Fruit fly (Drosophila melanogaster) whole organism, embryonic: ENCODE measurements around the gene eIF2gamma.

Experiments
- Asciz ChIP-seq: fragments of 200-800 bp; sonication (Bioruptor generic); optimal IDR thresholded peaks from 2 replicates; lab custom pipeline; 2017; ENCODE audit warnings: missing biosample characterization, mild to moderate bottlenecking, missing genetic modification characterization, missing genetic modification reagents
- CG10267 ChIP-seq: fragments of 200-800 bp; sonication (Bioruptor generic); optimal IDR thresholded peaks from 2 replicates; lab custom pipeline; 2018; ENCODE audit warnings: missing biosample characterization, mild to moderate bottlenecking, missing genetic modification characterization, moderate library complexity
- CG10274 ChIP-seq: fragments of 200-800 bp; sonication (Bioruptor generic); optimal IDR thresholded peaks from 3 replicates; lab custom pipeline; 2017; ENCODE audit warnings: missing biosample characterization, mild to moderate bottlenecking, missing genetic modification characterization
- CG11398 ChIP-seq: fragments of 200-800 bp; sonication (Bioruptor generic); optimal IDR thresholded peaks from 2 replicates; lab custom pipeline; 2016; ENCODE audit warnings: missing biosample characterization, missing genetic modification characterization
- CG12071 ChIP-seq: fragments of 200-800 bp; sonication (Bioruptor generic); optimal IDR thresholded peaks from 3 replicates; lab custom pipeline; 2018; ENCODE audit warnings: missing biosample characterization, mild to moderate bottlenecking, missing genetic modification characterization
- CG12219 ChIP-seq: fragments of 200-800 bp; sonication (Bioruptor generic); optimal IDR thresholded peaks from 3 replicates; lab custom pipeline; 2018; ENCODE audit warnings: missing biosample characterization, mild to moderate bottlenecking, missing genetic modification characterization
- CG12299 ChIP-seq: fragments of 200-800 bp; sonication (Bioruptor generic); optimal IDR thresholded peaks from 2 replicates; lab custom pipeline; 2018; ENCODE audit warnings: missing biosample characterization, mild to moderate bottlenecking, missing genetic modification characterization
- CG12659 ChIP-seq: fragments of 200-800 bp; sonication (Bioruptor generic); optimal IDR thresholded peaks from 3 replicates; lab custom pipeline; 2017; ENCODE audit warnings: mild to moderate bottlenecking, missing biosample characterization, missing genetic modification reagents, missing genetic modification characterization
- CG12942 ChIP-seq: fragments of 200-800 bp; sonication (Bioruptor generic); optimal IDR thresholded peaks from 3 replicates; lab custom pipeline; 2016; ENCODE audit warnings: missing biosample characterization, missing genetic modification characterization
- CG15514 ChIP-seq: fragments of 200-800 bp; sonication (Bioruptor generic); optimal IDR thresholded peaks from 3 replicates; lab custom pipeline; 2017; ENCODE audit warnings: missing biosample characterization, missing genetic modification characterization, mild to moderate bottlenecking, moderate library complexity, missing genetic modification reagents
- CG1832 ChIP-seq: fragments of 200-800 bp; sonication (Bioruptor generic); optimal IDR thresholded peaks from 2 replicates; lab custom pipeline; 2017; ENCODE audit warnings: missing biosample characterization, mild to moderate bottlenecking, missing genetic modification characterization, inconsistent platforms
- CG2712 ChIP-seq: fragments of 200-800 bp; optimal IDR thresholded peaks from 3 replicates; lab custom pipeline; 2019; ENCODE audit warnings: missing biosample characterization, mild to moderate bottlenecking, missing genetic modification characterization, moderate library complexity
- CG34224 ChIP-seq: fragments of 200-800 bp; sonication (Bioruptor generic); IDR thresholded peaks from 3 replicates; pipeline ENCODE4 v1.3.6; 2022; ENCODE audit warnings: missing biosample characterization, missing genetic modification characterization; ENCODE audit not compliant: partially characterized antibody
- CG34376 ChIP-seq: fragments of 200-800 bp; sonication (Bioruptor generic); optimal IDR thresholded peaks from 2 replicates; lab custom pipeline; 2018; ENCODE audit warnings: missing biosample characterization, mild to moderate bottlenecking, missing genetic modification characterization
- CG34422 ChIP-seq: fragments of 200-800 bp; sonication (Bioruptor generic); IDR thresholded peaks from 3 replicates; pipeline ENCODE4 v1.3.6; 2022; ENCODE audit warnings: missing biosample characterization, missing genetic modification characterization
- CG4282 ChIP-seq: fragments of 200-800 bp; sonication (Bioruptor generic); optimal IDR thresholded peaks from 2 replicates; lab custom pipeline; 2016; ENCODE audit warnings: missing biosample characterization, missing genetic modification characterization
- CG4730 ChIP-seq: fragments of 200-800 bp; sonication (Bioruptor generic); IDR thresholded peaks from 2 replicates; pipeline ENCODE4 v1.3.6; 2022; ENCODE audit warnings: missing biosample characterization, missing genetic modification characterization
- CG7963 ChIP-seq: fragments of 200-800 bp; sonication (Bioruptor generic); IDR thresholded peaks from 3 replicates; pipeline ENCODE4 v1.3.6; 2022; ENCODE audit warnings: missing biosample characterization, missing genetic modification characterization; ENCODE audit not compliant: partially characterized antibody
- CG8089 ChIP-seq: fragments of 200-800 bp; sonication (Bioruptor generic); optimal IDR thresholded peaks from 3 replicates; lab custom pipeline; 2016; ENCODE audit warnings: missing biosample characterization, missing genetic modification characterization
- CG9797 ChIP-seq: fragments of 200-800 bp; sonication (Bioruptor generic); optimal IDR thresholded peaks from 3 replicates; lab custom pipeline; 2018; ENCODE audit warnings: missing biosample characterization, mild to moderate bottlenecking, missing genetic modification characterization
- CG9876 ChIP-seq: fragments of 200-800 bp; sonication (Bioruptor generic); optimal IDR thresholded peaks from 2 replicates; lab custom pipeline; 2016; ENCODE audit warnings: missing biosample characterization, missing genetic modification characterization
- Dip3 ChIP-seq: fragments of 200-800 bp; sonication (Bioruptor generic); optimal IDR thresholded peaks from 3 replicates; lab custom pipeline; 2016; ENCODE audit warnings: missing biosample characterization, missing genetic modification characterization
- Dll ChIP-seq: fragments of 200-800 bp; sonication (Bioruptor generic); IDR thresholded peaks from 4 replicates; pipeline ENCODE4 v1.3.6; 2022; ENCODE audit warnings: missing biosample characterization, missing genetic modification characterization; ENCODE audit not compliant: partially characterized antibody
- Drgx ChIP-seq: fragments of 200-800 bp; sonication (Bioruptor generic); IDR thresholded peaks from 2 replicates; pipeline ENCODE4 v1.3.6; 2022; ENCODE audit warnings: missing biosample characterization, missing genetic modification characterization
- Ets97D ChIP-seq: fragments of 200-800 bp; sonication (Bioruptor generic); optimal IDR thresholded peaks from 3 replicates; lab custom pipeline; 2016; ENCODE audit warnings: missing biosample characterization, missing genetic modification characterization
- Fer2 ChIP-seq: fragments of 200-800 bp; sonication (Bioruptor generic); optimal IDR thresholded peaks from 2 replicates; lab custom pipeline; 2018; ENCODE audit warnings: missing biosample characterization, mild to moderate bottlenecking, missing genetic modification characterization, moderate library complexity
- H2.0 ChIP-seq: fragments of 200-800 bp; sonication (Bioruptor generic); IDR thresholded peaks from 2 replicates; pipeline ENCODE4 v1.3.6; 2022; ENCODE audit warnings: missing biosample characterization, missing genetic modification characterization
- Hr39 ChIP-seq: fragments of >200 bp; optimal IDR thresholded peaks from 2 replicates; lab custom pipeline; 2017
- Hsf ChIP-seq: fragments of 200-800 bp; sonication (Bioruptor generic); optimal IDR thresholded peaks from 3 replicates; lab custom pipeline; 2016; ENCODE audit warnings: missing biosample characterization, missing genetic modification characterization
- Myb ChIP-seq: fragments of 200-800 bp; sonication (Bioruptor generic); optimal IDR thresholded peaks from 2 replicates; lab custom pipeline; 2016; ENCODE audit warnings: missing biosample characterization, missing genetic modification characterization
- Oli ChIP-seq: fragments of 200-800 bp; sonication (Bioruptor generic); optimal IDR thresholded peaks from 2 replicates; lab custom pipeline; 2018; ENCODE audit warnings: missing biosample characterization, mild to moderate bottlenecking, missing genetic modification characterization, moderate library complexity
- Sry-δ ChIP-seq: fragments of 200-800 bp; sonication (Bioruptor generic); optimal IDR thresholded peaks from 2 replicates; lab custom pipeline; 2016; ENCODE audit warnings: missing biosample characterization, missing genetic modification characterization
- Xbp1 ChIP-seq: fragments of 200-800 bp; sonication (Bioruptor generic); optimal IDR thresholded peaks from 3 replicates; lab custom pipeline; 2016; ENCODE audit warnings: missing biosample characterization, mild to moderate bottlenecking, missing genetic modification characterization
- ash1 ChIP-seq: fragments of 200-800 bp; sonication (Bioruptor generic); optimal IDR thresholded peaks from 2 replicates; lab custom pipeline; 2018; ENCODE audit warnings: missing biosample characterization, mild to moderate bottlenecking, missing genetic modification characterization
- chm ChIP-seq: fragments of 200-800 bp; sonication (Bioruptor generic); IDR thresholded peaks from 2 replicates; pipeline ENCODE4 v1.3.6; 2022; ENCODE audit warnings: missing biosample characterization, missing genetic modification characterization
- crc ChIP-seq: fragments of 200-800 bp; sonication (Bioruptor generic); optimal IDR thresholded peaks from 2 replicates; lab custom pipeline; 2016; ENCODE audit warnings: missing biosample characterization, missing genetic modification characterization
- crol ChIP-seq: fragments of 200-800 bp; sonication (Bioruptor generic); IDR thresholded peaks from 2 replicates; pipeline ENCODE4 v1.3.6; 2022; ENCODE audit warnings: missing biosample characterization, missing genetic modification characterization
- crp ChIP-seq, 2 experiments: fragments of 200-800 bp; sonication (Bioruptor generic); optimal IDR thresholded peaks; 2 replicates in 1 of 2; 3 replicates in 1 of 2; lab custom pipeline; 2017; ENCODE audit warnings: missing biosample characterization in 2 of 2, missing genetic modification characterization in 2 of 2, mild to moderate bottlenecking in 1 of 2, moderate library complexity in 1 of 2
- dati ChIP-seq: fragments of 200-800 bp; sonication (Bioruptor generic); IDR thresholded peaks from 2 replicates; pipeline ENCODE4 v1.3.6; 2022; ENCODE audit warnings: missing biosample characterization, missing genetic modification characterization
- dimm ChIP-seq: fragments of 200-800 bp; sonication (Bioruptor generic); IDR thresholded peaks from 2 replicates; pipeline ENCODE4 v1.3.6; 2022; ENCODE audit warnings: missing biosample characterization, missing genetic modification characterization
- eve ChIP-seq, 2 experiments: fragments of >200 bp; optimal IDR thresholded peaks; 2 replicates each; lab custom pipeline; 2017; ENCODE audit warnings: missing biosample characterization in 2 of 2, missing genetic modification characterization in 2 of 2
- ftz-f1 ChIP-seq: fragments of 200-800 bp; sonication (Bioruptor generic); optimal IDR thresholded peaks from 2 replicates; lab custom pipeline; 2016; ENCODE audit warnings: missing biosample characterization, missing genetic modification characterization
- gt ChIP-seq: fragments of 200-800 bp; sonication (Bioruptor generic); IDR thresholded peaks from 2 replicates; pipeline ENCODE4 v1.3.6; 2022; ENCODE audit warnings: missing biosample characterization, missing genetic modification characterization
- ham ChIP-seq: fragments of 200-800 bp; sonication (Bioruptor generic); IDR thresholded peaks from 2 replicates; pipeline ENCODE4 v1.3.6; 2022; ENCODE audit warnings: missing biosample characterization, missing genetic modification characterization
- lilli ChIP-seq: fragments of 200-800 bp; sonication (Bioruptor generic); optimal IDR thresholded peaks from 3 replicates; lab custom pipeline; 2016; ENCODE audit warnings: missing biosample characterization, missing genetic modification characterization
- pb ChIP-seq: fragments of 200-800 bp; sonication (Bioruptor generic); optimal IDR thresholded peaks from 3 replicates; lab custom pipeline; 2016; ENCODE audit warnings: missing biosample characterization, missing genetic modification characterization
- psq ChIP-seq: fragments of 200-800 bp; sonication (Bioruptor generic); optimal IDR thresholded peaks from 2 replicates; lab custom pipeline; 2017; ENCODE audit warnings: missing biosample characterization, missing genetic modification characterization
- schlank ChIP-seq: fragments of 200-800 bp; sonication (Bioruptor generic); optimal IDR thresholded peaks from 2 replicates; lab custom pipeline; 2018; ENCODE audit warnings: missing biosample characterization, mild to moderate bottlenecking, missing genetic modification characterization
- sug ChIP-seq: fragments of 200-800 bp; optimal IDR thresholded peaks from 2 replicates; lab custom pipeline; 2019; ENCODE audit warnings: missing biosample characterization, mild to moderate bottlenecking, missing genetic modification characterization, moderate library complexity
- wor ChIP-seq: fragments of 200-800 bp; sonication (Bioruptor generic); IDR thresholded peaks from 2 replicates; pipeline ENCODE4 v1.3.6; 2022; ENCODE audit warnings: missing biosample characterization, missing genetic modification characterization

Gene eIF2gamma

dm6 chr3R:15218824-15219576 is 44.3 kb downstream of the eIF2gamma start, which contains the start of the genes SIDL and CG12241 (continued):
- TF ChIP-seq CG12071 (no peak), psq (peak; percentile 13), CG34422 (GFP tag; lab: Robert Waterston, UW) (peak; percentile 96), crp (GFP tag; optimal IDR thresholded peaks at IDR 0.05; lab: Kevin White, UChicago) (peak; percentile 54 to 91), ftz-f1 (peak; percentile 60), CG4282 (no peak), Ets97D (peak; percentile 79), sug (tag; lab: Kevin White, UChicago) (peak; percentile 75), Fer2 (tag; lab: Kevin White, UChicago) (peak; percentile 62), Oli (tag; lab: Kevin White, UChicago) (peak; percentile 33), CG34376 (GFP tag; lab: Kevin White, UChicago) (peak; percentile 71), lilli (GFP tag; lab: Kevin White, UChicago) (peak; percentile 87), crol (GFP tag; lab: Robert Waterston, UW) (peak; percentile 31; the same call in 1 of the 2 replicates), H2.0 (GFP tag; lab: Robert Waterston, UW) (0 out of 2 replicates have a peak, but pooled peaks have one; percentile 13), CG2712 (tag; lab: Kevin White, UChicago) (peak; percentile 86), CG4730 (GFP tag; lab: Robert Waterston, UW) (peak; percentile 92), wor (GFP tag; lab: Robert Waterston, UW) (no peak), CG10267 (peak; percentile 80), CG10274 (peak; percentile 41), CG12942 (GFP tag; lab: Kevin White, UChicago) (peak; percentile 40), pb (GFP tag; lab: Kevin White, UChicago) (peak; percentile 73), CG8089 (no peak), CG9797 (GFP tag; lab: Kevin White, UChicago) (peak; percentile 23), crc (GFP tag; lab: Kevin White, UChicago) (peak; percentile 67), Sry-δ (peak; percentile 66), dati (peak; percentile 72), CG7963 (no peak), Hr39 (no peak), CG34224 (GFP tag; lab: Robert Waterston, UW) (peak; percentile 21; the same call in 1 of the 3 replicates), Drgx (GFP tag; lab: Robert Waterston, UW) (peak; percentile 96), Hsf (GFP tag; lab: Kevin White, UChicago) (peak; percentile 72), dimm (GFP tag; lab: Robert Waterston, UW) (no peak), gt (GFP tag; lab: Robert Waterston, UW) (peak; percentile 76), CG15514 (GFP tag; lab: Kevin White, UChicago) (peak; percentile 85), CG12219 (no peak), CG9876 (GFP tag; lab: Kevin White, UChicago) (no peak), Dip3 (GFP tag; lab: Kevin White, UChicago) (peak; percentile 74), CG12659 (peak; percentile 69), Myb (GFP tag; lab: Kevin White, UChicago) (peak; percentile 49), eve (GFP tag; optimal IDR thresholded peaks at IDR 0.05; lab: Kevin White, UChicago) (no peak), ham (GFP tag; lab: Robert Waterston, UW) (no peak), ash1 (GFP tag; lab: Kevin White, UChicago) (no peak), CG11398 (no peak), Xbp1 (peak; percentile 54), Dll (GFP tag; lab: Robert Waterston, UW) (0 out of 4 replicates have a peak, but pooled peaks have one; percentile 41), CG1832 (GFP tag; lab: Kevin White, UChicago) (no peak), Asciz (no peak), chm (GFP tag; lab: Robert Waterston, UW) (peak; percentile 92), schlank (tag; lab: Kevin White, UChicago) (peak; percentile 32), CG12299 (tag; lab: Kevin White, UChicago) (peak; percentile 48)
